Fruit fly (Drosophila melanogaster) whole organism, embryonic: ENCODE data around the gene kek4.

Experiments
- Bdp1 ChIP-seq: fragments of 200-800 bp; sonication (Bioruptor generic); optimal IDR thresholded peaks from 3 replicates; lab custom pipeline; 2016; ENCODE audit warnings: missing biosample characterization, missing genetic modification characterization
- CG1024 ChIP-seq: fragments of 200-800 bp; sonication (Bioruptor generic); IDR thresholded peaks from 2 replicates; pipeline ENCODE4 v1.3.6; 2022; ENCODE audit warnings: missing biosample characterization, missing genetic modification characterization
- CG10431 ChIP-seq: fragments of 200-800 bp; sonication (Bioruptor generic); optimal IDR thresholded peaks from 3 replicates; lab custom pipeline; 2018; ENCODE audit warnings: missing biosample characterization, mild to moderate bottlenecking, missing genetic modification characterization
- CG11398 ChIP-seq: fragments of 200-800 bp; sonication (Bioruptor generic); optimal IDR thresholded peaks from 2 replicates; lab custom pipeline; 2016; ENCODE audit warnings: missing biosample characterization, missing genetic modification characterization
- CG12104 ChIP-seq: fragments of 200-800 bp; sonication (Bioruptor generic); optimal IDR thresholded peaks from 3 replicates; lab custom pipeline; 2016; ENCODE audit warnings: missing biosample characterization, missing genetic modification characterization
- CG1233 ChIP-seq: fragments of 200-800 bp; sonication (Bioruptor generic); optimal IDR thresholded peaks from 4 replicates; lab custom pipeline; 2018; ENCODE audit warnings: missing biosample characterization, mild to moderate bottlenecking, missing genetic modification characterization
- CG13123 ChIP-seq: fragments of 200-800 bp; sonication (Bioruptor generic); optimal IDR thresholded peaks from 2 replicates; lab custom pipeline; 2016; ENCODE audit warnings: missing biosample characterization, missing genetic modification characterization
- CG13424 ChIP-seq: fragments of 200-800 bp; sonication (Bioruptor generic); optimal IDR thresholded peaks from 2 replicates; lab custom pipeline; 2019; ENCODE audit warnings: missing biosample characterization, mild to moderate bottlenecking, missing genetic modification characterization, moderate library complexity
- CG14441 ChIP-seq: fragments of 200-800 bp; sonication (Bioruptor generic); IDR thresholded peaks from 2 replicates; pipeline ENCODE4 v1.3.6; 2022; ENCODE audit warnings: missing biosample characterization, missing genetic modification characterization
- CG15073 ChIP-seq: fragments of 200-800 bp; sonication (Bioruptor generic); optimal IDR thresholded peaks from 2 replicates; lab custom pipeline; 2016; ENCODE audit warnings: missing biosample characterization, missing genetic modification characterization
- CG17385 ChIP-seq: fragments of 200-800 bp; sonication (Bioruptor generic); optimal IDR thresholded peaks from 3 replicates; lab custom pipeline; 2018; ENCODE audit warnings: missing biosample characterization, mild to moderate bottlenecking, missing genetic modification characterization
- CG18764 ChIP-seq: fragments of 200-800 bp; sonication (Bioruptor generic); optimal IDR thresholded peaks from 3 replicates; lab custom pipeline; 2016; ENCODE audit warnings: missing biosample characterization, missing genetic modification characterization
- CG2129 ChIP-seq: fragments of 200-800 bp; sonication (Bioruptor generic); IDR thresholded peaks from 2 replicates; pipeline ENCODE4 v1.3.6; 2022; ENCODE audit warnings: missing biosample characterization, missing genetic modification characterization; ENCODE audit not compliant: partially characterized antibody
- CG2199 ChIP-seq: fragments of 200-800 bp; sonication (Bioruptor generic); IDR thresholded peaks from 3 replicates; pipeline ENCODE4 v1.3.6; 2022; ENCODE audit warnings: missing biosample characterization, missing genetic modification characterization
- CG3281 ChIP-seq: fragments of 200-800 bp; sonication (Bioruptor generic); optimal IDR thresholded peaks from 3 replicates; lab custom pipeline; 2017; ENCODE audit warnings: missing biosample characterization, mild to moderate bottlenecking, missing genetic modification characterization
- CG3847 ChIP-seq: fragments of 200-800 bp; sonication (Bioruptor generic); IDR thresholded peaks from 2 replicates; pipeline ENCODE4 v1.3.6; 2022; ENCODE audit warnings: missing biosample characterization, missing genetic modification characterization
- CG7786 ChIP-seq: fragments of 200-800 bp; sonication (Bioruptor generic); optimal IDR thresholded peaks from 2 replicates; lab custom pipeline; 2016; ENCODE audit warnings: missing biosample characterization, missing genetic modification characterization
- CG7987 ChIP-seq: fragments of 200-800 bp; sonication (Bioruptor generic); optimal IDR thresholded peaks from 2 replicates; lab custom pipeline; 2018; ENCODE audit warnings: missing biosample characterization, mild to moderate bottlenecking, missing genetic modification characterization, moderate library complexity
- CG9215 ChIP-seq: fragments of 200-800 bp; sonication (Bioruptor generic); IDR thresholded peaks from 2 replicates; pipeline ENCODE4 v1.3.6; 2022; ENCODE audit warnings: missing biosample characterization, missing genetic modification characterization
- CG9609 ChIP-seq: fragments of 200-800 bp; sonication (Bioruptor generic); optimal IDR thresholded peaks from 3 replicates; lab custom pipeline; 2016; ENCODE audit warnings: missing biosample characterization, missing genetic modification characterization
- CG9727 ChIP-seq: fragments of 200-800 bp; sonication (Bioruptor generic); optimal IDR thresholded peaks from 3 replicates; lab custom pipeline; 2017; ENCODE audit warnings: missing biosample characterization, mild to moderate bottlenecking, missing genetic modification characterization
- Chrac-16 ChIP-seq: fragments of 200-800 bp; sonication (Bioruptor generic); optimal IDR thresholded peaks from 3 replicates; lab custom pipeline; 2016; ENCODE audit warnings: missing biosample characterization, missing genetic modification characterization
- Dbx ChIP-seq: fragments of 200-800 bp; sonication (Bioruptor generic); IDR thresholded peaks from 3 replicates; pipeline ENCODE4 v1.3.6; 2022; ENCODE audit warnings: missing biosample characterization, missing genetic modification characterization
- Dp ChIP-seq: fragments of 200-800 bp; sonication (Bioruptor generic); optimal IDR thresholded peaks from 2 replicates; lab custom pipeline; 2018; ENCODE audit warnings: missing biosample characterization, mild to moderate bottlenecking, missing genetic modification characterization, moderate library complexity
- E2f2 ChIP-seq: fragments of 200-800 bp; sonication (Bioruptor generic); IDR thresholded peaks from 2 replicates; pipeline ENCODE4 v1.3.6; 2022; ENCODE audit warnings: missing biosample characterization, missing genetic modification characterization
- HLH3B ChIP-seq: fragments of 200-800 bp; sonication (Bioruptor generic); IDR thresholded peaks from 2 replicates; pipeline ENCODE4 v1.3.6; 2022; ENCODE audit warnings: missing biosample characterization, missing genetic modification characterization
- Hey ChIP-seq: fragments of 200-800 bp; sonication (Bioruptor generic); optimal IDR thresholded peaks from 3 replicates; lab custom pipeline; 2018; ENCODE audit warnings: missing biosample characterization, mild to moderate bottlenecking, missing genetic modification characterization
- Kr ChIP-seq: fragments of 200-800 bp; sonication (Bioruptor generic); optimal IDR thresholded peaks from 2 replicates; lab custom pipeline; 2017; ENCODE audit warnings: missing biosample characterization, mild to moderate bottlenecking, missing genetic modification characterization
- Nf-YB ChIP-seq: fragments of 200-800 bp; sonication (Bioruptor generic); optimal IDR thresholded peaks from 3 replicates; lab custom pipeline; 2019; ENCODE audit warnings: missing biosample characterization, mild to moderate bottlenecking, missing genetic modification characterization, moderate library complexity
- Rfx ChIP-seq: fragments of 200-800 bp; sonication (Bioruptor generic); IDR thresholded peaks from 2 replicates; pipeline ENCODE4 v1.3.6; 2022; ENCODE audit warnings: missing biosample characterization, missing genetic modification characterization
- YL-1 ChIP-seq: fragments of 200-800 bp; sonication (Bioruptor generic); optimal IDR thresholded peaks from 3 replicates; lab custom pipeline; 2017; ENCODE audit warnings: missing biosample characterization, mild to moderate bottlenecking, missing genetic modification characterization
- chif ChIP-seq, 2 experiments: fragments of 200-800 bp; sonication (Bioruptor generic); optimal IDR thresholded peaks; 3 replicates each; lab custom pipeline; 2016; ENCODE audit warnings: missing biosample characterization in 2 of 2, missing genetic modification characterization in 2 of 2
- croc ChIP-seq: fragments of 200-800 bp; sonication (Bioruptor generic); conservative IDR thresholded peaks from 3 replicates; pipeline ENCODE4 v1.3.6; 2022; ENCODE audit warnings: missing biosample characterization, missing genetic modification characterization
- dpn ChIP-seq, 2 experiments: fragments of 200-800 bp; sonication (Bioruptor generic); optimal IDR thresholded peaks; 3 replicates each; lab custom pipeline; 2016; ENCODE audit warnings: missing biosample characterization in 2 of 2, missing genetic modification characterization in 2 of 2
- eve ChIP-seq, 2 experiments: fragments of >200 bp; optimal IDR thresholded peaks; 2 replicates each; lab custom pipeline; 2017; ENCODE audit warnings: missing biosample characterization in 2 of 2, missing genetic modification characterization in 2 of 2
- fd96Cb ChIP-seq: fragments of 200-800 bp; sonication (Bioruptor generic); optimal IDR thresholded peaks from 2 replicates; lab custom pipeline; 2018; ENCODE audit warnings: missing biosample characterization, mild to moderate bottlenecking, missing genetic modification characterization, moderate library complexity
- ftz-f1 ChIP-seq: fragments of 200-800 bp; sonication (Bioruptor generic); optimal IDR thresholded peaks from 2 replicates; lab custom pipeline; 2016; ENCODE audit warnings: missing biosample characterization, missing genetic modification characterization
- luna ChIP-seq: fragments of 200-800 bp; sonication (Bioruptor generic); optimal IDR thresholded peaks from 2 replicates; lab custom pipeline; 2016; ENCODE audit warnings: missing biosample characterization, missing genetic modification characterization
- nmo ChIP-seq: fragments of 200-800 bp; sonication (Bioruptor generic); optimal IDR thresholded peaks from 2 replicates; lab custom pipeline; 2018; ENCODE audit warnings: missing biosample characterization, mild to moderate bottlenecking, missing genetic modification characterization, moderate library complexity
- nom ChIP-seq: fragments of 200-800 bp; sonication (Bioruptor generic); optimal IDR thresholded peaks from 2 replicates; lab custom pipeline; 2017; ENCODE audit warnings: missing biosample characterization, missing genetic modification characterization, mild to moderate bottlenecking, moderate library complexity, missing genetic modification reagents
- pb ChIP-seq: fragments of 200-800 bp; sonication (Bioruptor generic); optimal IDR thresholded peaks from 3 replicates; lab custom pipeline; 2016; ENCODE audit warnings: missing biosample characterization, missing genetic modification characterization
- ranshi ChIP-seq: fragments of 200-800 bp; sonication (Bioruptor generic); IDR thresholded peaks from 2 replicates; pipeline ENCODE4 v1.3.6; 2022; ENCODE audit warnings: missing biosample characterization, missing genetic modification characterization
- row ChIP-seq: fragments of 200-800 bp; sonication (Bioruptor generic); IDR thresholded peaks from 3 replicates; pipeline ENCODE4 v1.3.6; 2022; ENCODE audit warnings: missing biosample characterization, missing genetic modification characterization
- stc ChIP-seq: fragments of 200-800 bp; sonication (Bioruptor generic); IDR thresholded peaks from 2 replicates; pipeline ENCODE4 v1.3.6; 2022; ENCODE audit warnings: missing biosample characterization, missing genetic modification characterization
- tgo ChIP-seq: fragments of 200-800 bp; sonication (Bioruptor generic); IDR thresholded peaks from 3 replicates; pipeline ENCODE4 v1.3.6; 2022; ENCODE audit warnings: missing biosample characterization, missing genetic modification characterization
- tna ChIP-seq: fragments of 200-800 bp; sonication (Bioruptor generic); IDR thresholded peaks from 2 replicates; pipeline ENCODE4 v1.3.6; 2022; ENCODE audit warnings: missing biosample characterization, missing genetic modification characterization; ENCODE audit not compliant: partially characterized antibody
- ttk ChIP-seq: fragments of 200-800 bp; sonication (Bioruptor generic); IDR thresholded peaks from 2 replicates; pipeline ENCODE4 v2.1.2; 2022; ENCODE audit warnings: missing biosample characterization, missing genetic modification characterization
- unpg ChIP-seq: fragments of 200-800 bp; sonication (Bioruptor generic); optimal IDR thresholded peaks from 3 replicates; lab custom pipeline; 2018; ENCODE audit warnings: missing biosample characterization, mild to moderate bottlenecking, missing genetic modification characterization, moderate library complexity
- wor ChIP-seq: fragments of 200-800 bp; sonication (Bioruptor generic); IDR thresholded peaks from 2 replicates; pipeline ENCODE4 v1.3.6; 2022; ENCODE audit warnings: missing biosample characterization, missing genetic modification characterization
- yki ChIP-seq: fragments of >200 bp; optimal IDR thresholded peaks from 3 replicates; lab custom pipeline; 2018
- zen ChIP-seq: fragments of 200-800 bp; sonication (Bioruptor generic); optimal IDR thresholded peaks from 3 replicates; lab custom pipeline; 2018; ENCODE audit warnings: missing biosample characterization, mild to moderate bottlenecking, missing genetic modification characterization, moderate library complexity

kek4 gene

dm6 chr2L:13176701-13177249, 38.4 kb downstream of the kek4 start, which contains the start of the genes Sfmbt and CG5439 (continued):
- TF ChIP-seq dpn (GFP tag; optimal IDR thresholded peaks at IDR 0.05; lab: Kevin White, UChicago) (peak; percentile 85), row (GFP tag; lab: Robert Waterston, UW) (peak; percentile 94), CG14441 (peak; percentile 71), ranshi (GFP tag; lab: Robert Waterston, UW) (peak; percentile 38), CG17385 (GFP tag; lab: Kevin White, UChicago) (no peak), stc (no peak), CG11398 (peak; percentile 39), Kr (GFP tag; lab: Kevin White, UChicago) (no peak), CG13123 (GFP tag; lab: Kevin White, UChicago) (peak; percentile 29), CG1233 (no peak), CG9727 (peak; percentile 79), Dbx (GFP tag; lab: Robert Waterston, UW) (peak; percentile 87), croc (GFP tag; lab: Robert Waterston, UW) (peak; percentile 61), YL-1 (GFP tag; lab: Kevin White, UChicago) (peak; percentile 94), CG2199 (GFP tag; lab: Robert Waterston, UW) (no peak), CG10431 (GFP tag; lab: Kevin White, UChicago) (no peak), nmo (peak; percentile 91), ftz-f1 (GFP tag; lab: Kevin White, UChicago) (no peak), ttk (peak; percentile 30; the same call in 1 of the 2 replicates), HLH3B (GFP tag; lab: Robert Waterston, UW) (no peak; the same call in 1 of the 2 replicates), wor (GFP tag; lab: Robert Waterston, UW) (0 out of 2 replicates have a peak, but pooled peaks have one; percentile 28), unpg (GFP tag; lab: Kevin White, UChicago) (no peak), tgo (peak; percentile 75; the same call in 2 of the 3 replicates), CG3281 (GFP tag; lab: Kevin White, UChicago) (peak; percentile 84), Hey (tag; lab: Kevin White, UChicago) (no peak), luna (GFP tag; lab: Kevin White, UChicago) (peak; percentile 60), nom (GFP tag; lab: Kevin White, UChicago) (no peak), Bdp1 (GFP tag; lab: Kevin White, UChicago) (peak; percentile 67), zen (peak; percentile 77), CG12104 (peak; percentile 69), CG7987 (GFP tag; lab: Kevin White, UChicago) (peak; percentile 15), CG9609 (peak; percentile 78), CG1024 (GFP tag; lab: Robert Waterston, UW) (no peak; the same call in 1 of the 2 replicates), eve (GFP tag; optimal IDR thresholded peaks at IDR 0.05; lab: Kevin White, UChicago) (no peak), chif (GFP tag; optimal IDR thresholded peaks at IDR 0.05; lab: Kevin White, UChicago) (peak; percentile 58 to 69), tna (GFP tag; lab: Robert Waterston, UW) (no peak), fd96Cb (tag; lab: Kevin White, UChicago) (peak; percentile 48), Chrac-16 (GFP tag; lab: Kevin White, UChicago) (peak; percentile 76), CG9215 (GFP tag; lab: Robert Waterston, UW) (peak; percentile 76), CG18764 (GFP tag; lab: Kevin White, UChicago) (peak; percentile 46), Dp (GFP tag; lab: Kevin White, UChicago) (peak; percentile 48), CG3847 (GFP tag; lab: Robert Waterston, UW) (peak; percentile 81), E2f2 (GFP tag; lab: Robert Waterston, UW) (peak; percentile 51), Rfx (GFP tag; lab: Robert Waterston, UW) (peak; percentile 77), CG2129 (GFP tag; lab: Robert Waterston, UW) (no peak), CG15073 (GFP tag; lab: Kevin White, UChicago) (no peak), CG7786 (peak; percentile 77), Nf-YB (GFP tag; lab: Kevin White, UChicago) (peak; percentile 21), pb (GFP tag; lab: Kevin White, UChicago) (peak; percentile 60), yki (lab: Kevin White, UChicago) (no peak), CG13424 (tag; lab: Kevin White, UChicago) (peak; percentile 81)
